In genomic region chrX:4649751-4650150, dm6 we compare ENCODE assay signal across 1 fruit fly cellular context.
A peak's percentile ranks its signal among the peaks of the same experiment; 100 is the strongest.
TF ChIP-seq lines count a peak whose summit lies in the region.

Gene Cbp80 (plus strand): TSS chrX:4650015.
Gene Torsin (minus strand): TSS chrX:4650032.

TF ChIP-seq in whole organism, embryonic, 481 proteins besides CTCF, POLR2A, EP300 and RAD21 (continued from another document and continues in another):
- no peak for TF ChIP-seq NFAT (GFP tag; IDR thresholded peaks at IDR 0.05; lab: Robert Waterston, UW)
- peak; percentile 56 for TF ChIP-seq stwl (tag; optimal IDR thresholded peaks at IDR 0.05; lab: Kevin White, UChicago)
- no peak for TF ChIP-seq CG17385 (GFP tag; optimal IDR thresholded peaks at IDR 0.05; lab: Kevin White, UChicago)
- TF ChIP-seq zen2 (GFP tag; IDR thresholded peaks at IDR 0.05; lab: Robert Waterston, UW; ENCODE audit: partially characterized antibody) = peak; percentile 73; the same call in 2 of the 3 replicates
- no peak for TF ChIP-seq CG4707 (GFP tag; optimal IDR thresholded peaks at IDR 0.05; lab: Kevin White, UChicago)
- no peak for TF ChIP-seq CG12104 (GFP tag; optimal IDR thresholded peaks at IDR 0.05; lab: Kevin White, UChicago)
- TF ChIP-seq YL-1 (GFP tag; optimal IDR thresholded peaks at IDR 0.05; lab: Kevin White, UChicago) = peak; percentile 7
- no peak for TF ChIP-seq wor (GFP tag; IDR thresholded peaks at IDR 0.05; lab: Robert Waterston, UW)
- peak; percentile 92 for TF ChIP-seq Sry-δ (GFP tag; optimal IDR thresholded peaks at IDR 0.05; lab: Kevin White, UChicago)
- peak; percentile 83 for TF ChIP-seq MBD-R2 (GFP tag; IDR thresholded peaks at IDR 0.05; lab: Robert Waterston, UW)
- TF ChIP-seq Fer1 (GFP tag; optimal IDR thresholded peaks at IDR 0.05; lab: Kevin White, UChicago) = no peak
- no peak for TF ChIP-seq croc (GFP tag; conservative IDR thresholded peaks at IDR 0.05; lab: Robert Waterston, UW)
- TF ChIP-seq rib (GFP tag; IDR thresholded peaks at IDR 0.05; lab: Robert Waterston, UW) = no peak
- no peak for TF ChIP-seq CG14050 (GFP tag; IDR thresholded peaks at IDR 0.05; lab: Robert Waterston, UW)
- no peak for TF ChIP-seq hth (optimal IDR thresholded peaks at IDR 0.05; lab: Kevin White, UChicago)
- peak; percentile 42 for TF ChIP-seq nmo (GFP tag; optimal IDR thresholded peaks at IDR 0.05; lab: Kevin White, UChicago)
- TF ChIP-seq fu2 (GFP tag; optimal IDR thresholded peaks at IDR 0.05; lab: Kevin White, UChicago) = no peak
- no peak for TF ChIP-seq bowl (GFP tag; IDR thresholded peaks at IDR 0.05; lab: Robert Waterston, UW)
- TF ChIP-seq CG17912 (GFP tag; optimal IDR thresholded peaks at IDR 0.05; lab: Kevin White, UChicago) = no peak
- TF ChIP-seq ewg (GFP tag; optimal IDR thresholded peaks at IDR 0.05; lab: Kevin White, UChicago) = peak; percentile 26
- TF ChIP-seq Mad (GFP tag; optimal IDR thresholded peaks at IDR 0.05; lab: Kevin White, UChicago) = peak; percentile 39
- TF ChIP-seq ATbp (GFP tag; optimal IDR thresholded peaks at IDR 0.05; lab: Kevin White, UChicago) = no peak
- peak; percentile 11 for TF ChIP-seq grau (tag; optimal IDR thresholded peaks at IDR 0.05; lab: Kevin White, UChicago)
- no peak for TF ChIP-seq lola (GFP tag; optimal IDR thresholded peaks at IDR 0.05; lab: Kevin White, UChicago)
- TF ChIP-seq row (GFP tag; IDR thresholded peaks at IDR 0.05; lab: Robert Waterston, UW) = peak; percentile 70
- TF ChIP-seq CG1602 (GFP tag; optimal IDR thresholded peaks at IDR 0.05; lab: Kevin White, UChicago) = no peak
- TF ChIP-seq CG3726 (GFP tag; IDR thresholded peaks at IDR 0.05; lab: Robert Waterston, UW) = no peak
- TF ChIP-seq zfh2 (GFP tag; optimal IDR thresholded peaks at IDR 0.05; lab: Kevin White, UChicago) = peak; percentile 7
- no peak for TF ChIP-seq CG31365 (tag; optimal IDR thresholded peaks at IDR 0.05; lab: Kevin White, UChicago)
- TF ChIP-seq CG14860 (GFP tag; IDR thresholded peaks at IDR 0.05; lab: Robert Waterston, UW; ENCODE audit: partially characterized antibody) = peak; percentile 94
- peak; percentile 36 for TF ChIP-seq CG12659 (GFP tag; optimal IDR thresholded peaks at IDR 0.05; lab: Kevin White, UChicago)
- TF ChIP-seq fd96Cb (tag; optimal IDR thresholded peaks at IDR 0.05; lab: Kevin White, UChicago) = no peak
- peak; percentile 33; the same call in 1 of the 2 replicates for TF ChIP-seq CG42726 (GFP tag; IDR thresholded peaks at IDR 0.05; lab: Robert Waterston, UW; ENCODE audit: partially characterized antibody)
- peak; percentile 26 for TF ChIP-seq CG7786 (GFP tag; optimal IDR thresholded peaks at IDR 0.05; lab: Kevin White, UChicago)
- TF ChIP-seq zen (tag; optimal IDR thresholded peaks at IDR 0.05; lab: Kevin White, UChicago) = peak; percentile 8
- peak in 1 of 2 experiments; percentile 44 for TF ChIP-seq Pdp1 (GFP tag; optimal IDR thresholded peaks at IDR 0.05; lab: Kevin White, UChicago)
- TF ChIP-seq CG30020 (tag; optimal IDR thresholded peaks at IDR 0.05; lab: Kevin White, UChicago) = peak; percentile 7
- TF ChIP-seq fd64A (GFP tag; optimal IDR thresholded peaks at IDR 0.05; lab: Kevin White, UChicago) = no peak
- TF ChIP-seq zfh1 (GFP tag; IDR thresholded peaks at IDR 0.05; lab: Robert Waterston, UW) = no peak; the same call in 2 of the 3 replicates
- TF ChIP-seq CG15601 (tag; optimal IDR thresholded peaks at IDR 0.05; lab: Kevin White, UChicago) = no peak
- no peak for TF ChIP-seq CG16779 (GFP tag; IDR thresholded peaks at IDR 0.05; lab: Robert Waterston, UW)
- peak; percentile 90 for TF ChIP-seq CG34224 (GFP tag; IDR thresholded peaks at IDR 0.05; lab: Robert Waterston, UW; ENCODE audit: partially characterized antibody)
- TF ChIP-seq CHES-1-like (GFP tag; optimal IDR thresholded peaks at IDR 0.05; lab: Kevin White, UChicago) = no peak
- TF ChIP-seq pan (optimal IDR thresholded peaks at IDR 0.05; lab: Kevin White, UChicago) = no peak
- no peak for TF ChIP-seq pan (GFP tag; optimal IDR thresholded peaks at IDR 0.05 in 1 of 2, IDR thresholded peaks at IDR 0.05 in 1 of 2)
- peak; percentile 1 for TF ChIP-seq CG9727 (GFP tag; optimal IDR thresholded peaks at IDR 0.05; lab: Kevin White, UChicago)
- TF ChIP-seq so (GFP tag; IDR thresholded peaks at IDR 0.05; lab: Robert Waterston, UW) = no peak
- no peak for TF ChIP-seq CG15073 (GFP tag; optimal IDR thresholded peaks at IDR 0.05; lab: Kevin White, UChicago)
- no peak for TF ChIP-seq chn (GFP tag; optimal IDR thresholded peaks at IDR 0.05; lab: Kevin White, UChicago)
- peak; percentile 75 for TF ChIP-seq Opbp (GFP tag; IDR thresholded peaks at IDR 0.05; lab: Robert Waterston, UW; ENCODE audit: partially characterized antibody)
- no peak for TF ChIP-seq CG6854 (GFP tag; optimal IDR thresholded peaks at IDR 0.05; lab: Kevin White, UChicago)
- no peak for TF ChIP-seq CG10979 (tag; optimal IDR thresholded peaks at IDR 0.05; lab: Kevin White, UChicago)
- TF ChIP-seq gsb (GFP tag; IDR thresholded peaks at IDR 0.05; lab: Robert Waterston, UW) = no peak
- TF ChIP-seq CG11085 (GFP tag; IDR thresholded peaks at IDR 0.05; lab: Robert Waterston, UW) = no peak
- no peak for TF ChIP-seq CG10321 (GFP tag; IDR thresholded peaks at IDR 0.05; lab: Robert Waterston, UW)
- TF ChIP-seq ato (GFP tag; IDR thresholded peaks at IDR 0.05; lab: Robert Waterston, UW; ENCODE audit: partially characterized antibody) = peak; percentile 71
- TF ChIP-seq Sox100B (GFP tag; optimal IDR thresholded peaks at IDR 0.05; lab: Kevin White, UChicago) = no peak
- TF ChIP-seq CG14441 (GFP tag; IDR thresholded peaks at IDR 0.05; lab: Robert Waterston, UW) = 0 out of 2 replicates have a peak, but pooled peaks have one; percentile 31
- TF ChIP-seq vvl (GFP tag; IDR thresholded peaks at IDR 0.05; lab: Robert Waterston, UW) = peak; percentile 21; the same call in 1 of the 2 replicates
- TF ChIP-seq dm (GFP tag; optimal IDR thresholded peaks at IDR 0.05; lab: Kevin White, UChicago) = peak; percentile 49
- TF ChIP-seq org-1 (GFP tag; optimal IDR thresholded peaks at IDR 0.05; lab: Kevin White, UChicago) = no peak
- TF ChIP-seq CG31224 (GFP tag; IDR thresholded peaks at IDR 0.05; lab: Robert Waterston, UW) = no peak
- peak; percentile 43 for TF ChIP-seq MESR4 (GFP tag; optimal IDR thresholded peaks at IDR 0.05; lab: Kevin White, UChicago)
- TF ChIP-seq CG30403 (GFP tag; optimal IDR thresholded peaks at IDR 0.05; lab: Kevin White, UChicago) = no peak
- TF ChIP-seq Dp (GFP tag; optimal IDR thresholded peaks at IDR 0.05; lab: Kevin White, UChicago) = peak; percentile 46
- TF ChIP-seq CG2202 (tag; optimal IDR thresholded peaks at IDR 0.05; lab: Kevin White, UChicago) = no peak
- TF ChIP-seq CG1024 (GFP tag; IDR thresholded peaks at IDR 0.05; lab: Robert Waterston, UW) = no peak
- TF ChIP-seq HLH54F (GFP tag; optimal IDR thresholded peaks at IDR 0.05; lab: Kevin White, UChicago) = no peak
- no peak for TF ChIP-seq Max (GFP tag; optimal IDR thresholded peaks at IDR 0.05; lab: Kevin White, UChicago)
- TF ChIP-seq hb (GFP tag; IDR thresholded peaks at IDR 0.05; lab: Robert Waterston, UW; ENCODE audit: partially characterized antibody) = peak; percentile 91
- TF ChIP-seq ind (GFP tag; optimal IDR thresholded peaks at IDR 0.05; lab: Kevin White, UChicago) = no peak
- no peak for TF ChIP-seq Meics (GFP tag; optimal IDR thresholded peaks at IDR 0.05; lab: Kevin White, UChicago)
- peak; percentile 19 for TF ChIP-seq HmgZ (tag; optimal IDR thresholded peaks at IDR 0.05; lab: Kevin White, UChicago)
- no peak for TF ChIP-seq CG12769 (tag; optimal IDR thresholded peaks at IDR 0.05; lab: Kevin White, UChicago)
- no peak for TF ChIP-seq CG5953 (GFP tag; IDR thresholded peaks at IDR 0.05; lab: Robert Waterston, UW)
- no peak for TF ChIP-seq NfI (GFP tag; optimal IDR thresholded peaks at IDR 0.05; lab: Kevin White, UChicago)
- TF ChIP-seq CG32772 (GFP tag; IDR thresholded peaks at IDR 0.05; lab: Robert Waterston, UW) = peak; percentile 68
- TF ChIP-seq seq (GFP tag; IDR thresholded peaks at IDR 0.05; lab: Robert Waterston, UW) = no peak
- TF ChIP-seq Rx (GFP tag; IDR thresholded peaks at IDR 0.05; lab: Robert Waterston, UW) = no peak
- no peak for TF ChIP-seq CG17568 (GFP tag; optimal IDR thresholded peaks at IDR 0.05; lab: Kevin White, UChicago)
- TF ChIP-seq yki (optimal IDR thresholded peaks at IDR 0.05; lab: Kevin White, UChicago) = no peak
- peak; percentile 1 for TF ChIP-seq CG13775 (GFP tag; optimal IDR thresholded peaks at IDR 0.05; lab: Kevin White, UChicago)
- TF ChIP-seq CG11093 (GFP tag; IDR thresholded peaks at IDR 0.05; lab: Robert Waterston, UW) = no peak
- TF ChIP-seq chinmo (GFP tag; IDR thresholded peaks at IDR 0.05; lab: Robert Waterston, UW; ENCODE audit: partially characterized antibody) = peak; percentile 84; the same call in 2 of the 4 replicates
- no peak for TF ChIP-seq Asciz (GFP tag; optimal IDR thresholded peaks at IDR 0.05; lab: Kevin White, UChicago)
- TF ChIP-seq phol (tag; optimal IDR thresholded peaks at IDR 0.05; lab: Kevin White, UChicago) = peak; percentile 34
- TF ChIP-seq Spps (tag; optimal IDR thresholded peaks at IDR 0.05; lab: Kevin White, UChicago) = no peak
- TF ChIP-seq CG13296 (GFP tag; optimal IDR thresholded peaks at IDR 0.05; lab: Kevin White, UChicago) = no peak
- peak; percentile 23 for TF ChIP-seq gfzf (GFP tag; optimal IDR thresholded peaks at IDR 0.05; lab: Kevin White, UChicago)
- TF ChIP-seq CG4404 (GFP tag; IDR thresholded peaks at IDR 0.05; lab: Robert Waterston, UW) = no peak
- TF ChIP-seq CG32767 (GFP tag; IDR thresholded peaks at IDR 0.05; lab: Robert Waterston, UW) = no peak
- TF ChIP-seq cad (GFP tag; optimal IDR thresholded peaks at IDR 0.05; lab: Kevin White, UChicago) = no peak
- TF ChIP-seq unc-4 (GFP tag; IDR thresholded peaks at IDR 0.05; lab: Robert Waterston, UW; ENCODE audit: partially characterized antibody) = peak; percentile 83
- TF ChIP-seq CG10654 (GFP tag; optimal IDR thresholded peaks at IDR 0.05; lab: Kevin White, UChicago) = no peak
- TF ChIP-seq tna (GFP tag; IDR thresholded peaks at IDR 0.05; lab: Robert Waterston, UW; ENCODE audit: partially characterized antibody) = peak; percentile 90
- no peak for TF ChIP-seq fru (optimal IDR thresholded peaks at IDR 0.05; lab: Kevin White, UChicago)
- TF ChIP-seq Dek (tag; optimal IDR thresholded peaks at IDR 0.05; lab: Kevin White, UChicago) = no peak
- no peak for TF ChIP-seq CG8290 (GFP tag; optimal IDR thresholded peaks at IDR 0.05; lab: Kevin White, UChicago)
- TF ChIP-seq CG8290 (tag; optimal IDR thresholded peaks at IDR 0.05; lab: Kevin White, UChicago) = no peak
- TF ChIP-seq Taf1 (GFP tag; IDR thresholded peaks at IDR 0.05; lab: Robert Waterston, UW) = no peak
- no peak for TF ChIP-seq CG9215 (GFP tag; IDR thresholded peaks at IDR 0.05; lab: Robert Waterston, UW)
- TF ChIP-seq CG10147 (GFP tag; optimal IDR thresholded peaks at IDR 0.05; lab: Kevin White, UChicago) = peak; percentile 1
- TF ChIP-seq pita (GFP tag; optimal IDR thresholded peaks at IDR 0.05; lab: Kevin White, UChicago) = no peak
- no peak for TF ChIP-seq gsb-n (tag; optimal IDR thresholded peaks at IDR 0.05; lab: Kevin White, UChicago)
- TF ChIP-seq CG6254 (GFP tag; optimal IDR thresholded peaks at IDR 0.05; lab: Kevin White, UChicago) = no peak
- no peak for TF ChIP-seq abd-A (tag; optimal IDR thresholded peaks at IDR 0.05; lab: Kevin White, UChicago)
- peak; percentile 58 for TF ChIP-seq CG17802 (tag; optimal IDR thresholded peaks at IDR 0.05; lab: Kevin White, UChicago)
- TF ChIP-seq Dref (GFP tag; IDR thresholded peaks at IDR 0.05; lab: Robert Waterston, UW) = peak; percentile 73
- peak; percentile 80 for TF ChIP-seq inv (GFP tag; IDR thresholded peaks at IDR 0.05; lab: Robert Waterston, UW; ENCODE audit: partially characterized antibody)
- TF ChIP-seq CG6175 (GFP tag; IDR thresholded peaks at IDR 0.05; lab: Robert Waterston, UW) = no peak
- TF ChIP-seq Atf3 (GFP tag; optimal IDR thresholded peaks at IDR 0.05; lab: Kevin White, UChicago) = no peak
- no peak for TF ChIP-seq Ptx1 (GFP tag; IDR thresholded peaks at IDR 0.05; lab: Robert Waterston, UW)
- TF ChIP-seq Rfx (GFP tag; IDR thresholded peaks at IDR 0.05; lab: Robert Waterston, UW) = no peak
- no peak for TF ChIP-seq CG8924 (tag; optimal IDR thresholded peaks at IDR 0.05; lab: Kevin White, UChicago)
- TF ChIP-seq CG2120 (GFP tag; optimal IDR thresholded peaks at IDR 0.05; lab: Kevin White, UChicago) = peak; percentile 30
- peak; percentile 81 for TF ChIP-seq Med (GFP tag; lab: Kevin White, UChicago)
- peak; percentile 25 for TF ChIP-seq Myb (GFP tag; optimal IDR thresholded peaks at IDR 0.05; lab: Kevin White, UChicago)
- TF ChIP-seq hkb (optimal IDR thresholded peaks at IDR 0.05; lab: Kevin White, UChicago) = no peak
- no peak; the same call in 1 of the 2 replicates for TF ChIP-seq hkb (GFP tag; IDR thresholded peaks at IDR 0.05; lab: Robert Waterston, UW)
- TF ChIP-seq wek (GFP tag; optimal IDR thresholded peaks at IDR 0.05; lab: Kevin White, UChicago) = peak; percentile 14
- TF ChIP-seq CG10462 (GFP tag; optimal IDR thresholded peaks at IDR 0.05; lab: Kevin White, UChicago) = no peak
- TF ChIP-seq sob (GFP tag; IDR thresholded peaks at IDR 0.05; lab: Robert Waterston, UW) = peak; percentile 47; the same call in 1 of the 2 replicates
- no peak for TF ChIP-seq CG16815 (GFP tag; optimal IDR thresholded peaks at IDR 0.05; lab: Kevin White, UChicago)
- TF ChIP-seq lilli (GFP tag; optimal IDR thresholded peaks at IDR 0.05; lab: Kevin White, UChicago) = peak; percentile 30
- TF ChIP-seq CG4328 (GFP tag; optimal IDR thresholded peaks at IDR 0.05; lab: Kevin White, UChicago) = no peak
- no peak for TF ChIP-seq Hr3 (GFP tag; optimal IDR thresholded peaks at IDR 0.05; lab: Kevin White, UChicago)
- peak; percentile 37 for TF ChIP-seq CG14710 (tag; optimal IDR thresholded peaks at IDR 0.05; lab: Kevin White, UChicago)
- TF ChIP-seq ash1 (GFP tag; optimal IDR thresholded peaks at IDR 0.05; lab: Kevin White, UChicago) = no peak
- TF ChIP-seq HLH4C (GFP tag; IDR thresholded peaks at IDR 0.05; lab: Robert Waterston, UW; ENCODE audit: partially characterized antibody) = peak; percentile 100
- peak; percentile 93 for TF ChIP-seq vnd (GFP tag; IDR thresholded peaks at IDR 0.05; lab: Robert Waterston, UW; ENCODE audit: partially characterized antibody)
- no peak for TF ChIP-seq tx (GFP tag; optimal IDR thresholded peaks at IDR 0.05; lab: Kevin White, UChicago)
- no peak for TF ChIP-seq repo (GFP tag; optimal IDR thresholded peaks at IDR 0.05; lab: Kevin White, UChicago)
- TF ChIP-seq CG2889 (GFP tag; IDR thresholded peaks at IDR 0.05; lab: Robert Waterston, UW) = no peak
- no peak for TF ChIP-seq CG18476 (GFP tag; optimal IDR thresholded peaks at IDR 0.05; lab: Kevin White, UChicago)
- TF ChIP-seq E2f2 (GFP tag; IDR thresholded peaks at IDR 0.05; lab: Robert Waterston, UW) = peak; percentile 54
